Worm (Caenorhabditis elegans) whole organism, L4 larva: ENCODE measurements around the gene C33G3.4.

Experiments
- R02D3.7 ChIP-seq: fragments of 150-350 bp; sonication (generic microtip); optimal IDR thresholded peaks from 3 replicates; lab custom pipeline; 2014; ENCODE audit warnings: missing biosample characterization, missing genetic modification characterization
- aly-2 ChIP-seq: sonication (generic microtip); optimal IDR thresholded peaks from 2 replicates; lab custom pipeline; 2018; ENCODE audit warnings: missing biosample characterization, missing genetic modification characterization
- ama-1 ChIP-seq: fragments of 150-350 bp; optimal IDR thresholded peaks from 2 replicates; lab custom pipeline; 2014; ENCODE audit warnings: inconsistent platforms, mixed read lengths
- attf-4 ChIP-seq: sonication (generic microtip); optimal IDR thresholded peaks from 3 replicates; lab custom pipeline; 2017; ENCODE audit warnings: missing biosample characterization, missing genetic modification characterization
- hlh-30 ChIP-seq: sonication (generic microtip); optimal IDR thresholded peaks from 2 replicates; lab custom pipeline; 2017; ENCODE audit warnings: antibody characterized with exemption, mild to moderate bottlenecking, missing genetic modification characterization, missing compliant biosample characterization; ENCODE audit not compliant: insufficient read depth
- lir-3 ChIP-seq: sonication (generic microtip); optimal IDR thresholded peaks from 2 replicates; lab custom pipeline; 2016; ENCODE audit warnings: mild to moderate bottlenecking, missing genetic modification characterization, missing compliant biosample characterization
- zfp-3 ChIP-seq: fragments of 200-800 bp; sonication (Bioruptor generic); conservative IDR thresholded peaks from 2 replicates; pipeline ENCODE4 v1.3.6; 2022; ENCODE audit warnings: missing genetic modification reagents, missing genetic modification characterization, missing compliant biosample characterization

DNA sequence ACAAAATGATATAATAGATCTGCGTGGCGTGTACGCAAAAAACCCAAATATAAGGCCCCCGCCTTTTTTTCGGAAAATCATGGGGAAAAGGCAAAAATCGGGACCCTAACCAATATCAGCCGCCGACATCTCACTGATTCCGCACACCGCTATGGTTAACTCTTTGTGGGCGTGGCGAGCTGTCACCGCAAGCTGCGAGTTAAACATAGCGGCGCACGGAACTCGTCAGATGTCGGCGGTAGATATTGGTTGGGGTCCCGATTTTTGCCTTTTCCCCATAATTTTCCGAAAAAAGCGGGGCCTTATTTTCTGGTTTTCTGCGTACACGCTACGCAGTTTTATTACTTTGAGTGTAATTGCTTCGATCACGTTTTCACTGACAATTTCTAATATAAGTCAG is 47.8 kb downstream of the C33G3.4 start:
- TF ChIP-seq ama-1 (lab: Kevin White, UChicago) = no peak
- TF ChIP-seq zfp-3 (GFP tag; lab: Robert Waterston, UW) = no peak
- no peak for TF ChIP-seq R02D3.7 (tag; lab: Kevin White, UChicago)
- no peak for TF ChIP-seq hlh-30
- TF ChIP-seq lir-3 (tag; lab: Kevin White, UChicago) = no peak
- TF ChIP-seq attf-4 = no peak
- no peak for TF ChIP-seq aly-2
